Worm (Caenorhabditis elegans): ENCODE data around the gene C31A11.13.

The C31A11.13 gene

DNA sequence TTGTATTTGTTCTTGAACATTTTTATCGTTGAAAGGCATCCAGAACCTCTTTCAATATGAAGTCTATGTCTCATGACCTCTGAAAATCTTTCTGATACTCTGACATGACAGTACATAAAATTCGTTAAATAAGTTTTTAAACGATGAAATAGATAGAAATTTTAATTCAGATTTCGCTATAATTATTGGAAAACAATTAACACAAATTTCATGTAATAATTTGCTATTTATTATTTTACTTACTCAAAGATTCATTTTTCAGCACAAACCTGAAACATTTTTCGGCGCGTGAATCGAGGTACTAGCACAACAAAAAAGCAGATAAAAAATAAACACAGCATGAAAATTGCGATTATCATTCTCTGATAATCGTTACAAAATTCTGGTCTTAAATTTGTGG is 35.8 kb downstream of the C31A11.13 start, which contains the start of gene T13F3.4:
Gene T13F3.4, minus strand, starts transcription at position 101 of the 400 bp plus-strand sequence.
- TF ChIP-seq W03F9.2 (tag; optimal IDR thresholded peaks at IDR 0.05) (no peak), dao-5 (tag; optimal IDR thresholded peaks at IDR 0.05) (no peak), him-1 (tag; optimal IDR thresholded peaks at IDR 0.05) (no peak)

DNA sequence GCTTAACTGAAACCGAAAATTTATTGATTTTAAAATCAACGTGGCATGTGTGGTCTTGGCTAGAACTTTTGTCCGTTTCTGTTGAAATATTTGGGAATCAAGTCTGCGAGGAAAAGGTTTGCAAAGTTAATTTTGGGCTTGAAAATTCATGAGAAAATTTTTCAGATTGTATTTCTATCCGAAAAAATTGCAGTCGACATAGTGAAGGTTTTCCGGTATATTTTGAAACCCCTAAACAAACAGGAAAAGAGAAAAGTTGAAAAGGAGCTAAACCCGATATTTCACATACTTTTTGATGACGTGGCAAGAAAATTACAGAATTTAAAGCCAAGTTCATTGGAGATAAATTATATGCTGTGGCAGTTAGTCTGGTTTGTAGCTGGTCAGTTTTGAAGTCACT is 42.7 kb downstream of the C31A11.13 start, which contains the start of gene nhr-127:
Gene nhr-127, plus strand, starts transcription at position 301 of the 400 bp plus-strand sequence.
- TF ChIP-seq W03F9.2 (tag; optimal IDR thresholded peaks at IDR 0.05) (no peak), him-1 (tag; optimal IDR thresholded peaks at IDR 0.05) (no peak), dao-5 (tag; optimal IDR thresholded peaks at IDR 0.05) (no peak)

DNA sequence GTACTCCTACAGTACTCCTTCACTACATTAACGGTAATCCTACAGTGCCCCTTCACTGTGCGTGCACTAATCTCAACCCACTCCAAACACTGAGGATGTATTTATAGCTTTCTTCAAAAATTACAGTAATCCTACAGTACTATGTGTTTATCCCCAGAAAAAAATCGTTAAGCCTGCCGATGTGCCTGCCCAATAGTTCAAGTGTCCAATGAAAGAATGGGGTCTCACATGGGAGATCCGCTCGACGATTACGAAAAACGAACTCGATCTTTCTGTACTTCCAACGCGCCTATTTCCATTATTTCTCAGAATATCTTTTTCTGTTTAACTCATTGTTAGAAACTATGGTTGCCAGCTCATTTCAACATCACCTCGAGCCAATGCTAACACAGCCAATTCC is 44.2 kb downstream of the C31A11.13 start, which contains the start of gene nhr-218:
Gene nhr-218, plus strand, starts transcription at position 301 of the 400 bp plus-strand sequence.
- TF ChIP-seq W03F9.2 (tag; optimal IDR thresholded peaks at IDR 0.05) (no peak), dao-5 (tag; optimal IDR thresholded peaks at IDR 0.05) (no peak), him-1 (tag; optimal IDR thresholded peaks at IDR 0.05) (no peak)

DNA sequence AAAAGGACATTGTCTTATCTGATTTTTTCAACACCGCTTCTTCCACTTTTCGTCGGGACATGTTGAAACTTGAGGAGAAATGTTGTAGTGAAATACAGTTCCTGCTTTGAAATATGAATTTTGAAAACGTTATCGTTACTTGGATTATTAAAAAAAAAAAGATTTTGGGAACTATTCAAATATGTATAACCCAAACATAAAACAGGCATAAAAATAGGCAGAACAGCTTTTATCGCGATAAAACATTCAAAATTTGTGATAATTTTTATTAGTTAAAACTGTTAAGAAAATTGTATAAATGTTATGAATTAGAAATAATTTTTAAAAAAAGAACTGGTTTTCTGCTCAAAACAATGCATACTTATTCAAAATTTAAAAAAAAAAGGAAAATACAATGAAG is 46.0 kb downstream of the C31A11.13 start, which contains the start of gene bgnt-1.3:
Gene bgnt-1.3, minus strand, starts transcription at position 101 of the 400 bp plus-strand sequence.
- TF ChIP-seq him-1 (tag; optimal IDR thresholded peaks at IDR 0.05) (no peak), W03F9.2 (tag; optimal IDR thresholded peaks at IDR 0.05) (no peak), dao-5 (tag; optimal IDR thresholded peaks at IDR 0.05) (no peak)

DNA sequence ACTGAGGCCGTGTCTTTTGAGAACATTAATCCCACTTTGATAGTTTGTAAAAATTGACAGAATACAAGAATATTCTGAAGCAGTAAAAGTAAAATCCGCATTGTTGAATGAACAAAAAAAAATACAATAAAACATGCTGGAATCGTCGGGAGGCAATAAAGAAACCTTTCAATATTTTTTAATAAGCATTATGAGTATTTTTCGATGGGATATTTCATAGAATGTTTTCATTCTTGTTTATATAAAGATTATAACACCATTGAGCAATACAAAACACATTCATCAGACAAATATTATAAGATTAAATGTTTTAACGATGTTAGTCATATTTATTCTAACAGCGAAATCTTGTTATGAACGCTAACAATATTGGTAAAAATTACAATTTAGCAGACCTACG is 48.7 kb downstream of the C31A11.13 start, which contains the start of gene gcy-20:
Gene gcy-20, minus strand, starts transcription at position 101 of the 400 bp plus-strand sequence.
- TF ChIP-seq him-1 (tag; optimal IDR thresholded peaks at IDR 0.05) (no peak), dao-5 (tag; optimal IDR thresholded peaks at IDR 0.05) (no peak), W03F9.2 (tag; optimal IDR thresholded peaks at IDR 0.05) (no peak)

Measured in whole organism, L4/young adult.